Fruit fly (Drosophila melanogaster): Measurements from ENCODE around the gene CG11586.

Gene CG11586

dm6 chr3L:4262384-4262783 lies at the start of gene CG11586, which contains the start of gene VhaM9.7-a:
Gene CG11586, minus strand, starts transcription at chr3L:4262470.
Gene VhaM9.7-a, plus strand, starts transcription at chr3L:4262705.
- TF ChIP-seq CG16813 (GFP tag; IDR thresholded peaks at IDR 0.05; ENCODE audit: partially characterized antibody): peak; percentile 55
- no peak for TF ChIP-seq Adf1 (GFP tag; IDR thresholded peaks at IDR 0.05)
- no peak for TF ChIP-seq tup (GFP tag; optimal IDR thresholded peaks at IDR 0.05)
- TF ChIP-seq salm (tag; optimal IDR thresholded peaks at IDR 0.05): no peak
- TF ChIP-seq CG12104 (GFP tag; optimal IDR thresholded peaks at IDR 0.05): no peak
- no peak for TF ChIP-seq CG1233 (GFP tag; optimal IDR thresholded peaks at IDR 0.05)
- no peak for TF ChIP-seq gsb (GFP tag; IDR thresholded peaks at IDR 0.05)
- TF ChIP-seq Neu2 (GFP tag; optimal IDR thresholded peaks at IDR 0.05; ENCODE audit: borderline replicate concordance): no peak
- TF ChIP-seq otp (GFP tag; IDR thresholded peaks at IDR 0.05): no peak
- peak; percentile 74 for TF ChIP-seq sens (GFP tag)
- peak; percentile 40 for TF ChIP-seq CG8290 (GFP tag; optimal IDR thresholded peaks at IDR 0.05)
- no peak for TF ChIP-seq CG8290 (tag; optimal IDR thresholded peaks at IDR 0.05)
- TF ChIP-seq Side (GFP tag; optimal IDR thresholded peaks at IDR 0.05): no peak
- no peak for TF ChIP-seq Atf3 (GFP tag; optimal IDR thresholded peaks at IDR 0.05)
- TF ChIP-seq Hey (tag; optimal IDR thresholded peaks at IDR 0.05): no peak
- TF ChIP-seq emc (GFP tag; optimal IDR thresholded peaks at IDR 0.05): no peak
- TF ChIP-seq CG9797 (GFP tag; optimal IDR thresholded peaks at IDR 0.05): no peak
- no peak for TF ChIP-seq CG6175 (GFP tag; IDR thresholded peaks at IDR 0.05)
- TF ChIP-seq Blimp-1 (GFP tag; optimal IDR thresholded peaks at IDR 0.05): peak; percentile 24
- TF ChIP-seq eve (GFP tag; optimal IDR thresholded peaks at IDR 0.05): no peak
- peak; percentile 71 for TF ChIP-seq CG34224 (GFP tag; IDR thresholded peaks at IDR 0.05; ENCODE audit: partially characterized antibody)
- TF ChIP-seq CG11504 (tag; optimal IDR thresholded peaks at IDR 0.05): no peak
- no peak for TF ChIP-seq wdn (GFP tag; IDR thresholded peaks at IDR 0.05)
- no peak for TF ChIP-seq caup (GFP tag; optimal IDR thresholded peaks at IDR 0.05; ENCODE audit: severe bottlenecking)
- TF ChIP-seq BEAF-32 (GFP tag; optimal IDR thresholded peaks at IDR 0.05): peak; percentile 66
- 0 out of 2 replicates have a peak, but pooled peaks have one; percentile 6 for TF ChIP-seq ato (GFP tag; IDR thresholded peaks at IDR 0.05; ENCODE audit: partially characterized antibody)
- peak; percentile 35; the same call in 1 of the 2 replicates for TF ChIP-seq inv (GFP tag; IDR thresholded peaks at IDR 0.05; ENCODE audit: partially characterized antibody)
- peak; percentile 86 for TF ChIP-seq Ets97D (GFP tag; optimal IDR thresholded peaks at IDR 0.05)
- TF ChIP-seq pho (GFP tag; optimal IDR thresholded peaks at IDR 0.05): no peak
- no peak for TF ChIP-seq btn (GFP tag; optimal IDR thresholded peaks at IDR 0.05)
- TF ChIP-seq sug (tag; optimal IDR thresholded peaks at IDR 0.05): peak; percentile 15
- no peak for TF ChIP-seq insv (GFP tag; optimal IDR thresholded peaks at IDR 0.05)
- peak; percentile 69 for TF ChIP-seq hbn (GFP tag; IDR thresholded peaks at IDR 0.05; ENCODE audit: partially characterized antibody)
- TF ChIP-seq CG6765 (GFP tag; optimal IDR thresholded peaks at IDR 0.05): no peak
- TF ChIP-seq CTCF (GFP tag; optimal IDR thresholded peaks at IDR 0.05): peak; percentile 41
- no peak for TF ChIP-seq CG6854 (GFP tag; optimal IDR thresholded peaks at IDR 0.05)
- no peak for TF ChIP-seq chn (GFP tag; optimal IDR thresholded peaks at IDR 0.05)
- no peak for TF ChIP-seq CG3847 (GFP tag; IDR thresholded peaks at IDR 0.05)
- TF ChIP-seq ewg (GFP tag; optimal IDR thresholded peaks at IDR 0.05): peak; percentile 8
- TF ChIP-seq gsb-n (tag; optimal IDR thresholded peaks at IDR 0.05): peak; percentile 11
- no peak for TF ChIP-seq tap (tag; optimal IDR thresholded peaks at IDR 0.05)
- no peak for TF ChIP-seq ems (GFP tag; optimal IDR thresholded peaks at IDR 0.05)
- TF ChIP-seq pfk (GFP tag; optimal IDR thresholded peaks at IDR 0.05): peak; percentile 0
- no peak for TF ChIP-seq CG6813 (GFP tag; optimal IDR thresholded peaks at IDR 0.05)
- TF ChIP-seq CG18619 (GFP tag; optimal IDR thresholded peaks at IDR 0.05): no peak
- TF ChIP-seq CG14441 (GFP tag; IDR thresholded peaks at IDR 0.05): no peak
- peak; percentile 99 for TF ChIP-seq trem (tag; optimal IDR thresholded peaks at IDR 0.05)
- peak; percentile 4 for TF ChIP-seq CG10431 (GFP tag; optimal IDR thresholded peaks at IDR 0.05)
- no peak for TF ChIP-seq CG12155 (GFP tag; optimal IDR thresholded peaks at IDR 0.05)
- TF ChIP-seq CG30431 (GFP tag; optimal IDR thresholded peaks at IDR 0.05): no peak
- TF ChIP-seq CG32767 (GFP tag; IDR thresholded peaks at IDR 0.05): 0 out of 2 replicates have a peak, but pooled peaks have one; percentile 20
- no peak for TF ChIP-seq jumu (GFP tag; optimal IDR thresholded peaks at IDR 0.05)

Data from whole organism, embryonic.